Worm (Caenorhabditis elegans) whole organism, L3 larva: Measurements from ENCODE around the gene D2062.1.
A peak's percentile ranks its signal among the peaks of the same experiment; 100 is the strongest.
"Not testable (repeated sequence)": the region's sequence is repeated elsewhere in the genome, so short reads cannot be mapped to it uniquely, and the experiment has no call there.

Experiments used
- R02D3.7 ChIP-seq: fragments of 150-350 bp; optimal IDR thresholded peaks from 2 replicates; lab custom pipeline; 2014; ENCODE audit warnings: missing biosample characterization, missing genetic modification characterization
- ceh-16 ChIP-seq: sonication (generic microtip); optimal IDR thresholded peaks from 2 replicates; lab custom pipeline; 2017; ENCODE audit warnings: missing biosample characterization, missing genetic modification characterization
- ceh-28 ChIP-seq: fragments of 150-350 bp; optimal IDR thresholded peaks from 2 replicates; lab custom pipeline; 2014; ENCODE audit warnings: missing biosample characterization, missing genetic modification reagents, missing genetic modification characterization
- ceh-9 ChIP-seq: sonication (generic microtip); optimal IDR thresholded peaks from 2 replicates; lab custom pipeline; 2018; ENCODE audit warnings: missing biosample characterization, missing genetic modification characterization
- daf-12 ChIP-seq: fragments of 150-350 bp; optimal IDR thresholded peaks from 2 replicates; lab custom pipeline; 2014; ENCODE audit warnings: missing biosample characterization, missing genetic modification reagents, missing genetic modification characterization
- egl-27 ChIP-seq: sonication (generic microtip); optimal IDR thresholded peaks from 4 replicates; lab custom pipeline; 2017; ENCODE audit warnings: missing biosample characterization, missing genetic modification reagents, missing genetic modification characterization
- egl-5 ChIP-seq: fragments of 150-350 bp; optimal IDR thresholded peaks from 2 replicates; lab custom pipeline; 2017; ENCODE audit warnings: missing biosample characterization, missing genetic modification reagents, missing genetic modification characterization, inconsistent platforms
- elt-3 ChIP-seq, 3 experiments: fragments of 150-350 bp in 1 of 3; sonication (generic microtip) in 2 of 3; optimal IDR thresholded peaks; 2 replicates in 2 of 3; 4 replicates in 1 of 3; lab custom pipeline; 2014 to 2017; ENCODE audit warnings: missing biosample characterization in 3 of 3, missing genetic modification characterization in 3 of 3
- eor-1 ChIP-seq, 2 experiments: fragments of 150-350 bp; optimal IDR thresholded peaks; 2 replicates each; lab custom pipeline; 2014 to 2018; ENCODE audit warnings: missing biosample characterization in 2 of 2, missing genetic modification characterization in 2 of 2
- fkh-10 ChIP-seq: sonication (generic microtip); optimal IDR thresholded peaks from 2 replicates; lab custom pipeline; 2017; ENCODE audit warnings: missing biosample characterization, missing genetic modification reagents, missing genetic modification characterization
- fkh-2 ChIP-seq: fragments of 150-350 bp; optimal IDR thresholded peaks from 2 replicates; lab custom pipeline; 2014; ENCODE audit warnings: missing biosample characterization, missing genetic modification reagents, missing genetic modification characterization
- hmg-11 ChIP-seq: sonication (generic microtip); optimal IDR thresholded peaks from 2 replicates; lab custom pipeline; 2016; ENCODE audit warnings: missing genetic modification characterization, missing compliant biosample characterization
- lin-15B ChIP-seq: fragments of 150-350 bp; optimal IDR thresholded peaks from 2 replicates; lab custom pipeline; 2014; ENCODE audit warnings: missing biosample characterization, missing genetic modification characterization
- lin-39 ChIP-seq: fragments of 150-350 bp; optimal IDR thresholded peaks from 2 replicates; lab custom pipeline; 2018; ENCODE audit warnings: missing biosample characterization, missing genetic modification reagents, missing genetic modification characterization
- lsy-12 ChIP-seq: sonication (generic microtip); optimal IDR thresholded peaks from 2 replicates; lab custom pipeline; 2016; ENCODE audit warnings: mild to moderate bottlenecking, missing genetic modification characterization, missing compliant biosample characterization
- mml-1 ChIP-seq: fragments of 150-350 bp; sonication (generic microtip); optimal IDR thresholded peaks from 3 replicates; lab custom pipeline; 2014; ENCODE audit warnings: missing biosample characterization, missing genetic modification characterization
- nfya-1 ChIP-seq: sonication (generic microtip); optimal IDR thresholded peaks from 2 replicates; lab custom pipeline; 2017; ENCODE audit warnings: missing genetic modification characterization, mild to moderate bottlenecking, missing compliant biosample characterization, antibody characterized with exemption, moderate library complexity; ENCODE audit not compliant: insufficient read depth
- nhr-25 ChIP-seq: sonication (generic microtip); optimal IDR thresholded peaks from 2 replicates; lab custom pipeline; 2017; ENCODE audit warnings: missing biosample characterization, missing genetic modification characterization
- nhr-28 ChIP-seq: fragments of 150-350 bp; optimal IDR thresholded peaks from 2 replicates; lab custom pipeline; 2014; ENCODE audit warnings: missing biosample characterization, missing genetic modification characterization
- nhr-67 ChIP-seq: fragments of 150-350 bp; optimal IDR thresholded peaks from 2 replicates; lab custom pipeline; 2014; ENCODE audit warnings: missing biosample characterization, missing genetic modification characterization
- nhr-76 ChIP-seq: fragments of 150-350 bp; sonication (generic microtip); optimal IDR thresholded peaks from 5 replicates; lab custom pipeline; 2014; ENCODE audit warnings: missing biosample characterization, missing genetic modification characterization
- nhr-77 ChIP-seq: fragments of 150-350 bp; optimal IDR thresholded peaks from 2 replicates; lab custom pipeline; 2014; ENCODE audit warnings: missing biosample characterization, missing genetic modification characterization
- pha-4 ChIP-seq: fragments of 150-350 bp; optimal IDR thresholded peaks from 2 replicates; lab custom pipeline; 2014; ENCODE audit warnings: missing biosample characterization, missing genetic modification reagents, missing genetic modification characterization
- skn-1 ChIP-seq: fragments of 150-350 bp; optimal IDR thresholded peaks from 2 replicates; lab custom pipeline; 2014; ENCODE audit warnings: missing biosample characterization, missing genetic modification characterization
- snpc-4 ChIP-seq: fragments of 150-350 bp; optimal IDR thresholded peaks from 2 replicates; lab custom pipeline; 2014; ENCODE audit warnings: missing biosample characterization, missing genetic modification characterization
- tbx-2 ChIP-seq: sonication (generic microtip); optimal IDR thresholded peaks from 2 replicates; lab custom pipeline; 2016; ENCODE audit warnings: mild to moderate bottlenecking, missing genetic modification characterization, missing compliant biosample characterization
- zag-1 ChIP-seq: fragments of 150-350 bp; optimal IDR thresholded peaks from 2 replicates; lab custom pipeline; 2014; ENCODE audit warnings: missing biosample characterization, missing genetic modification characterization
- ztf-11 ChIP-seq: fragments of 150-350 bp; optimal IDR thresholded peaks from 2 replicates; lab custom pipeline; 2014; ENCODE audit warnings: missing biosample characterization, missing genetic modification characterization
- ztf-4 ChIP-seq: fragments of 150-350 bp; optimal IDR thresholded peaks from 2 replicates; lab custom pipeline; 2014; ENCODE audit warnings: missing biosample characterization, missing genetic modification characterization

The D2062.1 gene

DNA sequence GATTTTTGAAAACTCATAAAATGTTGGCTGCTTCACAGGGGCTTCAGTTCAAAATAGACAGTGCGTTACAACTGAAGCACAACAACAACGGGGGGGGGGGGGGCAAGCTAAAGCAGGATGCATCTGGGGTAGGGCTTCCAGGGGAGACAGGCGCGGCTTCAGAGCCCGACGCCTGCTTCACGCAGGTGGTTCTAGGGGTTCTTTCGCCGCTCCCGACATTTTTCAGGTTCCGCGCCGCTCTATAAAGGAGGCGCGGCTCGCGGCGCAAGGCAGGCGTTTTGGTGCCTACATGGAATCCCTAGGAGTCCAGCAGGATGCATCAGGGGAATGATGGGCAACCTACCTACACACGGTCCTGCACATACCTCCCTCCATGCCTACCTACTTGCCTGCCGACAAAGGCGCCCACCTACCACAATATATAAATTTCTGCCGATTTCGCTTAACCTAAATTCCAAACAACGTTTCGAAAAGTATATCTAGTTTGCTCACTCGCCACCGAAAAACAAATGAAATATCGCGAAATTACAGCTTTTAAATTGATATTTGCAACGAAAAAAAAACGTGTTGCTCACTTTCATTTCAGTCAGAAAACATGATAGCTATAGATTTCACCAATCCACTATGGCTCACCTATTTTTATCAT is 4.0 kb upstream of the D2062.1 start, which contains the start of gene sri-71:
Gene sri-71 (plus strand): TSS at position 596 of the 646 bp plus-strand sequence.
- no peak for TF ChIP-seq lsy-12 (tag; lab: Kevin White, UChicago)
- TF ChIP-seq snpc-4, result no peak
- no peak for TF ChIP-seq tbx-2 (tag; lab: Kevin White, UChicago)
- TF ChIP-seq egl-27 (tag; lab: Kevin White, UChicago), result no peak
- no peak for TF ChIP-seq hmg-11 (tag; lab: Kevin White, UChicago)
- no peak for TF ChIP-seq ceh-9 (tag; lab: Kevin White, UChicago)
- no peak for TF ChIP-seq ceh-16 (tag; lab: Kevin White, UChicago)
- no peak for TF ChIP-seq nhr-25 (tag; lab: Kevin White, UChicago)

DNA sequence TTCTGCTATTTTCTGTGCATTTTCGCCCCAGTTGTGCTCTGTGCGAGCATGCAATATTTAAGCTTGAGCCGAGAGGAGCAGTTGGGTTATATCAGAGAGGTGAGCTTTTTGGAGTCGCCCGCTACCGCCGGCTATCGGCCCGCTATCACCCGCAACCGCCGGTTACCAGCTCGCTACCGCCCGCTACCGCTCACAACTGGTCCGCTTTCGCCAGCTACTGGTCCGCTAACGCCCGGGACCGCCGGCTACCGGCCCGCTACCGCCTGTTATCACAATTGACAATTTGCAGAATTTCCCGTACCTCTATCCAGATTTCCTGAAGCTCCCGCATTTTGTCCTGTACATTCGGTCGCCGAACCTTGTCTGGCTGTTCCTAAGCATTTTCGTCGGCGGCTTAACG is 2.9 kb upstream of the D2062.1 start:
- TF ChIP-seq elt-3 (tag; optimal IDR thresholded peaks at IDR 0.05; lab: Kevin White, UChicago), result no peak

- TF ChIP-seq nhr-77 (tag; lab: Kevin White, UChicago) (no peak), nfya-1 (tag; lab: Kevin White, UChicago) (no peak), daf-12 (tag; lab: Kevin White, UChicago) (no peak), nhr-76 (tag; lab: Kevin White, UChicago) (no peak)
These were observed 2.0 kb upstream of the D2062.1 start, which contains the start of gene sri-37 for ce11 chrII:2629270-2629669. Gene sri-37, plus strand, starts transcription at chrII:2629570.

DNA sequence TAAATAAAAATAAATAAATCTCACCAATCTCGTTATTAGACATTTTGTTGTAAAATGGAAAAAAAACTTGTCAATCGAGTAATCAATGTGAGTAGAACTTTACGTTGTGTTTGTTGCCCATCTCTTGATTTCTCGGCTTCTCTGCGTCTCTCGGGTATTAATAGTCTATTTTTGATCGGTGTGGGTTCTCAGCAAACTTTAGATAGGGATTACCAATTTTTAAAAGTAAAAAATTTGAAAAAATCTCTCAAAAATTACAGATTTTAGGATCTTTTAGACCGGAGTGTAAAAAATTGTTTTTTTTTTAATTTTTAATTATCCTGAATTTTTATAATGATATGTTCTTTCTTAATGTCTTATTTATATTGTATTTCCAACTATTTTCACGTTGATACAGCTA is 6.1 kb downstream of the D2062.1 start, which contains the start of gene F22E5.21:
Gene F22E5.21 (minus strand): TSS at position 101 of the 400 bp plus-strand sequence.
- TF ChIP-seq pha-4 (tag; lab: Kevin White, UChicago) (no peak), daf-12 (tag; lab: Kevin White, UChicago) (no peak), hmg-11 (tag; lab: Kevin White, UChicago) (no peak), nhr-25 (tag; lab: Kevin White, UChicago) (no peak), fkh-10 (GFP tag; lab: Kevin White, UChicago) (no peak), ztf-4 (tag; lab: Kevin White, UChicago) (no peak), ceh-28 (tag; lab: Kevin White, UChicago) (no peak), eor-1 (tag; optimal IDR thresholded peaks at IDR 0.05; lab: Kevin White, UChicago) (no peak), lin-39 (no peak), zag-1 (tag; lab: Kevin White, UChicago) (no peak), nhr-28 (tag; lab: Kevin White, UChicago) (no peak), ceh-9 (tag; lab: Kevin White, UChicago) (no peak), fkh-2 (no peak), egl-5 (tag; lab: Kevin White, UChicago) (no peak), skn-1 (tag; lab: Kevin White, UChicago) (no peak)

- no peak for TF ChIP-seq ztf-11 (tag; lab: Kevin White, UChicago)
- peak; percentile 32 for TF ChIP-seq pha-4 (tag; lab: Kevin White, UChicago)
- TF ChIP-seq nhr-67 (tag; lab: Kevin White, UChicago), result no peak
- TF ChIP-seq skn-1 (tag; lab: Kevin White, UChicago), result peak; percentile 52
- no peak for TF ChIP-seq tbx-2 (tag; lab: Kevin White, UChicago)
- TF ChIP-seq mml-1, result no peak
- TF ChIP-seq lin-15B (tag; lab: Kevin White, UChicago), result no peak
These were observed 6.8 kb downstream of the D2062.1 start, which contains the start of gene F22E5.9 for ce11 chrII:2638062-2638461. Gene F22E5.9, plus strand, starts transcription at chrII:2638388.

DNA sequence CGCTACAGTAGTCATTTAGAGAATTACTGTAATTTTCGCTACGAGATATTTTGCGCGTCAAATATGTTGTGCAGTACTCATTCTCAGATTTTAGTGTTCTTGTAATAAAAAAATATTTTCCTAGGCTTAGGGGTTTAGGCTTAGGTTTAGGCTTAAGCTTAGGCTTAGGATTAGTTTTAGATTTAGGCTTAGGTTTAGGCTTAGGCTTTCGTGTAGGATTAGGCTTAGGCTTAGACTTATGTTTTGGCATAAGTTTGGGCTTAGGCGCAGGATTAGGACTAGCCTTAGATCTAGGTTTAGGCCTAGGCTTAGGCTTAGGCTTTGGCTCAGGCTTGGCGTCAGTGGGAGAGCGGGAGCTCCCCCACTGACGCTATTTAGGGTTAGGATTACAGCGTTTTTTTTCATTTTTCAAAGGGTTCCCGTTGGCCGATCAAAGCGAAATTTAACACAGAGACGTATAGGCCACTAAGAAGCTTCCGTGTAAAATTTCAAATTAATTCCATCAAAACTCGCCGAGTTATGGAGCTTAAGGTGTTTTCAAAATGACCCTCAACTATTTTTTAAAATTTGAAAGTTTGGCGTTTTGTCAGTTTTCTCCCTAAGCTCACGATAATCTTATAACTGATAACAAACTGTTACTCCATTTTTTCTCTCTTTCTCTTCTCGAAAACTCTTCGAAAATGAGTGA is 8.3 kb downstream of the D2062.1 start, which contains the start of gene F22E5.8:
Gene F22E5.8 (plus strand): TSS at position 638 of the 688 bp plus-strand sequence.
- not testable (repeated sequence) for TF ChIP-seq skn-1, nhr-25, R02D3.7 (tag; lab: Kevin White, UChicago)
